Fruit fly (Drosophila melanogaster): ENCODE results near the gene CG11841.

The CG11841 gene

dm6 chr3R:29033909-29034629, 16.8 kb upstream of the CG11841 start, which contains the start of the genes beta4GalNAcTB and Cpsf100 (continued):
- TF ChIP-seq MBD-R2 (GFP tag; IDR thresholded peaks at IDR 0.05) (peak; percentile 89), CG9609 (GFP tag; optimal IDR thresholded peaks at IDR 0.05) (peak; percentile 42), CG12071 (GFP tag; optimal IDR thresholded peaks at IDR 0.05) (no peak), CG17829 (tag; optimal IDR thresholded peaks at IDR 0.05) (peak; percentile 56), Hr78 (GFP tag; optimal IDR thresholded peaks at IDR 0.05) (no peak), CG4424 (GFP tag; optimal IDR thresholded peaks at IDR 0.05) (peak; percentile 87), CG10147 (GFP tag; optimal IDR thresholded peaks at IDR 0.05) (peak; percentile 65), Hey (tag; optimal IDR thresholded peaks at IDR 0.05) (no peak), pan (optimal IDR thresholded peaks at IDR 0.05) (no peak), pan (GFP tag; optimal IDR thresholded peaks at IDR 0.05 in 1 of 2, IDR thresholded peaks at IDR 0.05 in 1 of 2) (peak in 1 of 2 experiments; percentile 48), stc (GFP tag; IDR thresholded peaks at IDR 0.05) (no peak), toy (GFP tag; IDR thresholded peaks at IDR 0.05) (no peak), CG6654 (GFP tag; optimal IDR thresholded peaks at IDR 0.05) (peak; percentile 35), Dip2 (GFP tag; IDR thresholded peaks at IDR 0.05) (no peak), CG13624 (GFP tag; optimal IDR thresholded peaks at IDR 0.05) (peak; percentile 41), zf30C (GFP tag; optimal IDR thresholded peaks at IDR 0.05) (no peak), CG12769 (tag; optimal IDR thresholded peaks at IDR 0.05) (no peak), NFAT (GFP tag; IDR thresholded peaks at IDR 0.05) (peak; percentile 67), HLH54F (GFP tag; optimal IDR thresholded peaks at IDR 0.05) (peak; percentile 68), H2.0 (GFP tag; IDR thresholded peaks at IDR 0.05) (peak; percentile 63), Scr (GFP tag; IDR thresholded peaks at IDR 0.05; ENCODE audit: partially characterized antibody) (no peak), sens-2 (GFP tag; IDR thresholded peaks at IDR 0.05) (no peak), CG18619 (GFP tag; optimal IDR thresholded peaks at IDR 0.05) (peak; percentile 77), CG15269 (tag; optimal IDR thresholded peaks at IDR 0.05) (peak; percentile 70), zfh2 (GFP tag; optimal IDR thresholded peaks at IDR 0.05) (peak; percentile 81), nau (GFP tag; optimal IDR thresholded peaks at IDR 0.05) (no peak), CG14050 (GFP tag; IDR thresholded peaks at IDR 0.05) (peak; percentile 18; the same call in 1 of the 3 replicates), CG11560 (tag; IDR thresholded peaks at IDR 0.05) (0 out of 3 replicates have a peak, but pooled peaks have one; percentile 42), gem (tag; optimal IDR thresholded peaks at IDR 0.05) (peak; percentile 80), fd96Cb (tag; optimal IDR thresholded peaks at IDR 0.05) (peak; percentile 51), psq (GFP tag; optimal IDR thresholded peaks at IDR 0.05) (peak; percentile 9), Deaf1 (tag; optimal IDR thresholded peaks at IDR 0.05) (no peak), jigr1 (GFP tag; IDR thresholded peaks at IDR 0.05) (peak; percentile 18; the same call in 1 of the 3 replicates), zen2 (GFP tag; IDR thresholded peaks at IDR 0.05; ENCODE audit: partially characterized antibody) (no peak), Taf1 (GFP tag; IDR thresholded peaks at IDR 0.05) (0 out of 2 replicates have a peak, but pooled peaks have one; percentile 7), salm (tag; optimal IDR thresholded peaks at IDR 0.05) (no peak), Dp (GFP tag; optimal IDR thresholded peaks at IDR 0.05) (no peak), E2f1 (GFP tag; IDR thresholded peaks at IDR 0.05) (peak; percentile 64), D (optimal IDR thresholded peaks at IDR 0.05) (no peak), D (GFP tag; optimal IDR thresholded peaks at IDR 0.05) (peak; percentile 70), ftz-f1 (GFP tag; optimal IDR thresholded peaks at IDR 0.05) (no peak), Gug (GFP tag; IDR thresholded peaks at IDR 0.05) (peak; percentile 71), CG14710 (tag; optimal IDR thresholded peaks at IDR 0.05) (peak; percentile 78), pho (GFP tag; optimal IDR thresholded peaks at IDR 0.05) (peak; percentile 55), Lhr (GFP tag; optimal IDR thresholded peaks at IDR 0.05) (peak; percentile 11), Ptx1 (GFP tag; IDR thresholded peaks at IDR 0.05) (peak; percentile 80), E2f2 (GFP tag; IDR thresholded peaks at IDR 0.05) (peak; percentile 26; the same call in 1 of the 2 replicates), CG18599 (GFP tag; optimal IDR thresholded peaks at IDR 0.05) (peak; percentile 74), ham (GFP tag; IDR thresholded peaks at IDR 0.05) (no peak), repo (GFP tag; optimal IDR thresholded peaks at IDR 0.05) (no peak)
